Fruit fly (Drosophila melanogaster) whole organism, embryonic: ENCODE data around the gene mRpS31.
A peak's percentile ranks its signal among the peaks of the same experiment; 100 is the strongest.

Source experiments
- Abd-B ChIP-seq: fragments of 200-800 bp; sonication (Bioruptor generic); optimal IDR thresholded peaks from 2 replicates; lab custom pipeline; 2018; ENCODE audit warnings: missing biosample characterization, mild to moderate bottlenecking, missing genetic modification characterization, moderate library complexity
- Adf1 ChIP-seq: fragments of 200-800 bp; sonication (Bioruptor generic); IDR thresholded peaks from 2 replicates; pipeline ENCODE4 v1.3.6; 2022; ENCODE audit warnings: missing biosample characterization, missing genetic modification characterization
- Bteb2 ChIP-seq: fragments of 200-800 bp; sonication (Bioruptor generic); optimal IDR thresholded peaks from 2 replicates; lab custom pipeline; 2016; ENCODE audit warnings: missing biosample characterization, missing genetic modification characterization
- CG10543 ChIP-seq: fragments of 200-800 bp; sonication (Bioruptor generic); optimal IDR thresholded peaks from 3 replicates; lab custom pipeline; 2017; ENCODE audit warnings: missing biosample characterization, mild to moderate bottlenecking, missing genetic modification characterization, moderate library complexity
- CG10565 ChIP-seq: fragments of 200-800 bp; sonication (Bioruptor generic); optimal IDR thresholded peaks from 3 replicates; lab custom pipeline; 2016; ENCODE audit warnings: missing biosample characterization, mild to moderate bottlenecking, missing genetic modification characterization
- CG13123 ChIP-seq: fragments of 200-800 bp; sonication (Bioruptor generic); optimal IDR thresholded peaks from 2 replicates; lab custom pipeline; 2016; ENCODE audit warnings: missing biosample characterization, missing genetic modification characterization
- CG14710 ChIP-seq: fragments of 200-800 bp; sonication (Bioruptor generic); optimal IDR thresholded peaks from 3 replicates; lab custom pipeline; 2019; ENCODE audit warnings: missing biosample characterization, mild to moderate bottlenecking, missing genetic modification characterization, moderate library complexity
- CG15073 ChIP-seq: fragments of 200-800 bp; sonication (Bioruptor generic); optimal IDR thresholded peaks from 2 replicates; lab custom pipeline; 2016; ENCODE audit warnings: missing biosample characterization, missing genetic modification characterization
- CG15696 ChIP-seq: fragments of 200-800 bp; sonication (Bioruptor generic); optimal IDR thresholded peaks from 2 replicates; lab custom pipeline; 2019; ENCODE audit warnings: missing biosample characterization, mild to moderate bottlenecking, missing genetic modification characterization, moderate library complexity
- CG17612 ChIP-seq: fragments of 200-800 bp; sonication (Bioruptor generic); IDR thresholded peaks from 2 replicates; pipeline ENCODE4 v1.3.6; 2022; ENCODE audit warnings: missing biosample characterization, missing genetic modification characterization
- CG17802 ChIP-seq: fragments of 200-800 bp; sonication (Bioruptor generic); optimal IDR thresholded peaks from 2 replicates; lab custom pipeline; 2018; ENCODE audit warnings: missing biosample characterization, mild to moderate bottlenecking, missing genetic modification characterization, moderate library complexity
- CG18011 ChIP-seq: fragments of 200-800 bp; sonication (Bioruptor generic); optimal IDR thresholded peaks from 2 replicates; lab custom pipeline; 2017; ENCODE audit warnings: missing biosample characterization, missing genetic modification characterization, mild to moderate bottlenecking, moderate library complexity, missing genotype
- CG18599 ChIP-seq: fragments of 200-800 bp; sonication (Bioruptor generic); optimal IDR thresholded peaks from 3 replicates; lab custom pipeline; 2017; ENCODE audit warnings: missing biosample characterization, missing genetic modification characterization, mild to moderate bottlenecking, moderate library complexity, missing genetic modification reagents
- CG31224 ChIP-seq: fragments of 200-800 bp; sonication (Bioruptor generic); IDR thresholded peaks from 2 replicates; pipeline ENCODE4 v1.3.6; 2022; ENCODE audit warnings: missing biosample characterization, missing genetic modification characterization
- CG3163 ChIP-seq: fragments of 200-800 bp; sonication (Bioruptor generic); optimal IDR thresholded peaks from 3 replicates; lab custom pipeline; 2016; ENCODE audit warnings: missing biosample characterization, missing genetic modification characterization
- CG6272 ChIP-seq: fragments of 200-800 bp; sonication (Bioruptor generic); IDR thresholded peaks from 2 replicates; pipeline ENCODE4 v1.3.6; 2022; ENCODE audit warnings: missing biosample characterization, missing genetic modification characterization
- CG9817 ChIP-seq: fragments of 200-800 bp; sonication (Bioruptor generic); optimal IDR thresholded peaks from 2 replicates; lab custom pipeline; 2018; ENCODE audit warnings: missing biosample characterization, mild to moderate bottlenecking, missing genetic modification characterization, moderate library complexity
- CG9932 ChIP-seq: fragments of 200-800 bp; sonication (Bioruptor generic); IDR thresholded peaks from 2 replicates; pipeline ENCODE4 v1.3.6; 2022; ENCODE audit warnings: missing biosample characterization, missing genetic modification characterization
- D ChIP-seq, 2 experiments: fragments of 200-800 bp in 1 of 2; fragments of >200 bp in 1 of 2; sonication (Bioruptor generic) in 1 of 2; optimal IDR thresholded peaks; 2 replicates in 1 of 2; 3 replicates in 1 of 2; lab custom pipeline; 2017; ENCODE audit warnings: mild to moderate bottlenecking in 1 of 2, missing biosample characterization in 1 of 2, missing genetic modification characterization in 1 of 2, missing genetic modification reagents in 1 of 2
- GATAe ChIP-seq: fragments of 200-800 bp; sonication (Bioruptor generic); conservative IDR thresholded peaks from 2 replicates; pipeline ENCODE4 v1.3.6; 2022; ENCODE audit warnings: missing biosample characterization, missing genetic modification characterization
- Hr39 ChIP-seq: fragments of >200 bp; optimal IDR thresholded peaks from 2 replicates; lab custom pipeline; 2017
- Kr ChIP-seq: fragments of 200-800 bp; sonication (Bioruptor generic); optimal IDR thresholded peaks from 2 replicates; lab custom pipeline; 2017; ENCODE audit warnings: missing biosample characterization, mild to moderate bottlenecking, missing genetic modification characterization
- Lim3 ChIP-seq: fragments of 200-800 bp; sonication (Bioruptor generic); IDR thresholded peaks from 2 replicates; pipeline ENCODE4 v1.3.6; 2022; ENCODE audit warnings: missing biosample characterization, missing genetic modification characterization
- MESR4 ChIP-seq: fragments of 200-800 bp; sonication (Bioruptor generic); optimal IDR thresholded peaks from 2 replicates; lab custom pipeline; 2018; ENCODE audit warnings: missing biosample characterization, mild to moderate bottlenecking, missing genetic modification characterization, moderate library complexity
- Mrtf ChIP-seq: fragments of 200-800 bp; sonication (Bioruptor generic); IDR thresholded peaks from 3 replicates; pipeline ENCODE4 v1.3.6; 2022; ENCODE audit warnings: missing biosample characterization, missing genetic modification characterization
- Nf-YA ChIP-seq: fragments of 200-800 bp; sonication (Bioruptor generic); IDR thresholded peaks from 2 replicates; pipeline ENCODE4 v1.3.6; 2022; ENCODE audit warnings: missing biosample characterization, missing genetic modification characterization
- NfI ChIP-seq: fragments of 200-800 bp; sonication (Bioruptor generic); optimal IDR thresholded peaks from 3 replicates; lab custom pipeline; 2018; ENCODE audit warnings: missing biosample characterization, mild to moderate bottlenecking, missing genetic modification characterization, moderate library complexity
- Rx ChIP-seq: fragments of 200-800 bp; sonication (Bioruptor generic); IDR thresholded peaks from 2 replicates; pipeline ENCODE4 v1.3.6; 2022; ENCODE audit warnings: missing biosample characterization, missing genetic modification characterization
- Sox102F ChIP-seq: fragments of 200-800 bp; sonication (Bioruptor generic); optimal IDR thresholded peaks from 2 replicates; lab custom pipeline; 2018; ENCODE audit warnings: missing biosample characterization, mild to moderate bottlenecking, missing genetic modification characterization, moderate library complexity
- Stat92E ChIP-seq, 3 experiments: fragments of >200 bp in 2 of 3; fragments of 200-800 bp in 1 of 3; sonication (Bioruptor generic) in 1 of 3; optimal IDR thresholded peaks; 2 replicates each; lab custom pipeline; 2017 to 2019; ENCODE audit warnings: missing biosample characterization in 3 of 3, missing genetic modification characterization in 3 of 3, mild to moderate bottlenecking in 1 of 3, moderate library complexity in 1 of 3
- Usf ChIP-seq: fragments of 200-800 bp; sonication (Bioruptor generic); optimal IDR thresholded peaks from 2 replicates; lab custom pipeline; 2017; ENCODE audit warnings: missing genotype, missing biosample characterization, missing genetic modification characterization
- abd-A ChIP-seq: fragments of 200-800 bp; sonication (Bioruptor generic); optimal IDR thresholded peaks from 3 replicates; lab custom pipeline; 2019; ENCODE audit warnings: missing biosample characterization, mild to moderate bottlenecking, missing genetic modification characterization, moderate library complexity
- ac ChIP-seq: fragments of 200-800 bp; sonication (Bioruptor generic); optimal IDR thresholded peaks from 3 replicates; lab custom pipeline; 2017; ENCODE audit warnings: missing biosample characterization, mild to moderate bottlenecking, missing genetic modification characterization
- ap ChIP-seq: fragments of 200-800 bp; sonication (Bioruptor generic); IDR thresholded peaks from 2 replicates; pipeline ENCODE4 v1.3.6; 2022; ENCODE audit warnings: missing biosample characterization, missing genetic modification characterization
- ato ChIP-seq: fragments of 200-800 bp; sonication (Bioruptor generic); IDR thresholded peaks from 2 replicates; pipeline ENCODE4 v1.3.6; 2022; ENCODE audit warnings: missing biosample characterization, missing genetic modification characterization; ENCODE audit not compliant: partially characterized antibody
- bab2 ChIP-seq: fragments of 200-800 bp; sonication (Bioruptor generic); optimal IDR thresholded peaks from 2 replicates; lab custom pipeline; 2016; ENCODE audit warnings: missing biosample characterization, missing genetic modification characterization
- cato ChIP-seq: fragments of 200-800 bp; sonication (Bioruptor generic); optimal IDR thresholded peaks from 2 replicates; lab custom pipeline; 2016; ENCODE audit warnings: missing biosample characterization, missing genetic modification characterization, borderline replicate concordance
- dati ChIP-seq: fragments of 200-800 bp; sonication (Bioruptor generic); IDR thresholded peaks from 2 replicates; pipeline ENCODE4 v1.3.6; 2022; ENCODE audit warnings: missing biosample characterization, missing genetic modification characterization
- fru ChIP-seq: fragments of >200 bp; optimal IDR thresholded peaks from 2 replicates; lab custom pipeline; 2017
- gcm ChIP-seq: fragments of 200-800 bp; sonication (Bioruptor generic); optimal IDR thresholded peaks from 2 replicates; lab custom pipeline; 2019; ENCODE audit warnings: missing biosample characterization, mild to moderate bottlenecking, missing genetic modification characterization, moderate library complexity
- grau ChIP-seq: fragments of 200-800 bp; optimal IDR thresholded peaks from 3 replicates; lab custom pipeline; 2019; ENCODE audit warnings: missing biosample characterization, mild to moderate bottlenecking, missing genetic modification characterization, moderate library complexity
- h ChIP-seq: fragments of >200 bp; optimal IDR thresholded peaks from 2 replicates; lab custom pipeline; 2017
- jumu ChIP-seq: fragments of 200-800 bp; sonication (Bioruptor generic); optimal IDR thresholded peaks from 3 replicates; lab custom pipeline; 2016; ENCODE audit warnings: missing biosample characterization, missing genetic modification characterization
- onecut ChIP-seq: fragments of 200-800 bp; sonication (Bioruptor generic); IDR thresholded peaks from 2 replicates; pipeline ENCODE4 v1.3.6; 2022; ENCODE audit warnings: missing biosample characterization, missing genetic modification characterization
- pfk ChIP-seq: fragments of 200-800 bp; sonication (Bioruptor generic); optimal IDR thresholded peaks from 2 replicates; lab custom pipeline; 2018; ENCODE audit warnings: missing biosample characterization, mild to moderate bottlenecking, missing genetic modification characterization, moderate library complexity
- pzg ChIP-seq: fragments of 200-800 bp; sonication (Bioruptor generic); optimal IDR thresholded peaks from 3 replicates; lab custom pipeline; 2018; ENCODE audit warnings: missing biosample characterization, mild to moderate bottlenecking, missing genetic modification characterization, moderate library complexity
- seq ChIP-seq: fragments of 200-800 bp; sonication (Bioruptor generic); IDR thresholded peaks from 2 replicates; pipeline ENCODE4 v1.3.6; 2022; ENCODE audit warnings: missing biosample characterization, missing genetic modification characterization
- sim ChIP-seq: fragments of 200-800 bp; sonication (Bioruptor generic); IDR thresholded peaks from 2 replicates; pipeline ENCODE4 v1.3.6; 2022; ENCODE audit warnings: missing biosample characterization, missing genetic modification characterization
- ttk ChIP-seq: fragments of 200-800 bp; sonication (Bioruptor generic); IDR thresholded peaks from 2 replicates; pipeline ENCODE4 v2.1.2; 2022; ENCODE audit warnings: missing biosample characterization, missing genetic modification characterization
- vnd ChIP-seq: fragments of 200-800 bp; sonication (Bioruptor generic); IDR thresholded peaks from 3 replicates; pipeline ENCODE4 v1.3.6; 2022; ENCODE audit warnings: missing biosample characterization, missing genetic modification characterization; ENCODE audit not compliant: partially characterized antibody

mRpS31 gene

DNA sequence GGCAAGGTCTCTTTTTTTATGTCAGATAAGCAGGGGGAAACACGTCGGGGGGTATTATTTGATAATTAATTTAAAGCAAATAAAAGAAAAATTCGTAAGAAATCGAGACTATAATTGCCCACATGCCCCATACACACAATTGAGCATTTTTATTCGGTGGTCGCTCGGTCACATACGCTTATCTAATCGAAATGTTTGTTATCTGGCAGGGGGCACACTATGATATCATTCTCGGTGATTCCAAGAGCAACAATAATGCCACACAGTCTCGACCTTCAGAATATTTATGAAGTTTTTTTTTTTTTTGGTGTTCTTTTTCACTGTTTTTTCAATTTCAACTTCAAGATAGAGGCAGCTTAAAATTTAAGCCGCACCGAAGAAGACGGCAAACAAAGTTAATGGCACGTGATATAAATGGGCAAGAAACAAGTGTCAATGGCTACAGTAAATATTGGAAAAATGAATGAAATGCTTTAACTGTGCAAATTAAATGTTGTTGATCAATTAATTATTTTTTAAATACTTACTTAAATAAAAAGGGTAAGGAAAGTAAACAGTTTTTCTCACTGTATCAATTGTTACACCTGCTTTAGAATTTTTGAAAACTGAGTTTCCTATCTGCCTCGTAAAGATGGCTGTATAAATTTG, 5.5 kb upstream of the mRpS31 start (continued):
- no peak for TF ChIP-seq CG9932 (GFP tag; lab: Robert Waterston, UW)
- TF ChIP-seq Adf1 (GFP tag; lab: Robert Waterston, UW) = peak; percentile 36; the same call in 1 of the 2 replicates
- peak; percentile 35 for TF ChIP-seq pfk (GFP tag; lab: Kevin White, UChicago)
- TF ChIP-seq bab2 (GFP tag; lab: Kevin White, UChicago) = peak; percentile 50
- peak; percentile 53; the same call in 1 of the 2 replicates for TF ChIP-seq seq (GFP tag; lab: Robert Waterston, UW)
- no peak for TF ChIP-seq Abd-B (GFP tag; lab: Kevin White, UChicago)
- no peak for TF ChIP-seq CG6272
- no peak for TF ChIP-seq CG10565 (GFP tag; lab: Kevin White, UChicago)
- TF ChIP-seq CG15696 (tag; lab: Kevin White, UChicago) = no peak
- TF ChIP-seq CG9817 (tag; lab: Kevin White, UChicago) = peak; percentile 49
- no peak for TF ChIP-seq gcm (GFP tag; lab: Kevin White, UChicago)
- no peak for TF ChIP-seq abd-A (tag; lab: Kevin White, UChicago)
- TF ChIP-seq CG13123 (GFP tag; lab: Kevin White, UChicago) = no peak
- peak; percentile 37 for TF ChIP-seq CG18011
- TF ChIP-seq Hr39 (lab: Kevin White, UChicago) = no peak
- TF ChIP-seq CG18599 = peak; percentile 47
- TF ChIP-seq cato (GFP tag; lab: Kevin White, UChicago) = no peak
- no peak for TF ChIP-seq fru (lab: Kevin White, UChicago)
- TF ChIP-seq grau (tag; lab: Kevin White, UChicago) = peak; percentile 79
- TF ChIP-seq ato (GFP tag; lab: Robert Waterston, UW) = no peak
- no peak for TF ChIP-seq vnd (GFP tag; lab: Robert Waterston, UW)
- TF ChIP-seq onecut (GFP tag; lab: Robert Waterston, UW) = no peak
- 0 out of 2 replicates have a peak, but pooled peaks have one; percentile 25 for TF ChIP-seq CG17612 (GFP tag; lab: Robert Waterston, UW)
- peak; percentile 49; the same call in 1 of the 2 replicates for TF ChIP-seq CG31224
- TF ChIP-seq CG17802 (tag; lab: Kevin White, UChicago) = no peak
- TF ChIP-seq ttk (GFP tag; lab: Robert Waterston, UW) = no peak
- no peak for TF ChIP-seq Rx (GFP tag; lab: Robert Waterston, UW)
- no peak for TF ChIP-seq NfI
- no peak for TF ChIP-seq CG15073
- peak; percentile 76 for TF ChIP-seq CG10543
- no peak for TF ChIP-seq jumu
- TF ChIP-seq Mrtf (GFP tag; lab: Robert Waterston, UW) = no peak; the same call in 2 of the 3 replicates
- TF ChIP-seq ap = no peak
- peak; percentile 39 for TF ChIP-seq Sox102F
- no peak for TF ChIP-seq MESR4
- no peak for TF ChIP-seq CG3163 (GFP tag; lab: Kevin White, UChicago)
- no peak for TF ChIP-seq pzg
- TF ChIP-seq Usf = no peak
- no peak for TF ChIP-seq Nf-YA (GFP tag; lab: Robert Waterston, UW)
- no peak for TF ChIP-seq h (lab: Kevin White, UChicago)
- TF ChIP-seq ac (GFP tag; lab: Kevin White, UChicago) = no peak
- no peak for TF ChIP-seq dati (GFP tag; lab: Robert Waterston, UW)
- TF ChIP-seq Kr (GFP tag; lab: Kevin White, UChicago) = no peak
- TF ChIP-seq D (optimal IDR thresholded peaks at IDR 0.05; lab: Kevin White, UChicago) = no peak
- no peak for TF ChIP-seq D (GFP tag; optimal IDR thresholded peaks at IDR 0.05; lab: Kevin White, UChicago)
- TF ChIP-seq sim (GFP tag; lab: Robert Waterston, UW) = no peak
- TF ChIP-seq CG14710 (tag; lab: Kevin White, UChicago) = peak; percentile 11
- peak; percentile 65 for TF ChIP-seq GATAe
- no peak for TF ChIP-seq Bteb2 (GFP tag; lab: Kevin White, UChicago)
- TF ChIP-seq Stat92E (GFP tag; optimal IDR thresholded peaks at IDR 0.05; lab: Kevin White, UChicago) = peak in 1 of 3 experiments; percentile 37
- TF ChIP-seq Lim3 (GFP tag; lab: Robert Waterston, UW) = no peak
